Worm (Caenorhabditis elegans): ENCODE measurements around the gene srx-117.

DNA sequence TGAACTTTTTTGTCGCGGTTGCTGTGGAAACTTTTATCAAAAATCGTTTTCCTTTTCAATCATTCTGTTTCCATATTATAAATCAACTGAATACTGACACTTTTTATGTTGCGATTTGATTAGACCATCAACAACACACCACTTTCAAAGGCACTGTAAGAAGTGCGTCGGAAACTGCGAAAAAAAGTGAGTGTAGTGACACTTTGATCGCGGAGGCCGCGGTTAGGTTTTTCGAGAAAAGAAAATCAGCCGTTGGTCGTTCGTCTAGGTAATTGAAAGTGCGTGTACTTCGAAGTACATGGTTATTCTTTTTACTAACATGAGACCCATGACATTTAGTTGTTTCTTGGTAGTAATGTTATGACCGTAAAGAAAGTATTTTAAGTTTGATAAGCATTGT, 51.4 kb downstream of the srx-117 start:
- TF ChIP-seq nhr-129 (tag; optimal IDR thresholded peaks at IDR 0.05) (peak; percentile 16), unc-55 (GFP tag; optimal IDR thresholded peaks at IDR 0.05) (no peak), blmp-1 (tag; optimal IDR thresholded peaks at IDR 0.05; ENCODE audit: insufficient read depth) (peak; percentile 46), C34F6.9 (tag; optimal IDR thresholded peaks at IDR 0.05) (no peak)

All from whole organism, L2 larva.